Worm (Caenorhabditis elegans): Measurements from ENCODE around the gene gfat-2.

The gfat-2 gene

ce11 chrIV:11433709-11434108 is 23.7 kb downstream of the gfat-2 start (continued):
- TF ChIP-seq efl-1 (optimal IDR thresholded peaks at IDR 0.05) (peak; percentile 72), efl-1 (GFP tag; optimal IDR thresholded peaks at IDR 0.05 in 1 of 2) (peak; percentile 28 to 72), hlh-4 (tag; optimal IDR thresholded peaks at IDR 0.05) (no peak), tlp-1 (tag; optimal IDR thresholded peaks at IDR 0.05) (no peak), zip-4 (GFP tag; optimal IDR thresholded peaks at IDR 0.05) (peak; percentile 15), mab-9 (GFP tag; IDR thresholded peaks at IDR 0.05) (no peak), sptf-1 (tag; optimal IDR thresholded peaks at IDR 0.05) (no peak), elt-2 (tag; optimal IDR thresholded peaks at IDR 0.05) (no peak), unc-30 (tag; optimal IDR thresholded peaks at IDR 0.05) (no peak), lsy-2 (tag; optimal IDR thresholded peaks at IDR 0.05) (peak; percentile 76 to 84), dsc-1 (tag; optimal IDR thresholded peaks at IDR 0.05) (peak; percentile 74), lin-14 (GFP tag; optimal IDR thresholded peaks at IDR 0.05) (peak; percentile 91), C04F5.9 (tag; optimal IDR thresholded peaks at IDR 0.05) (peak; percentile 43), nhr-71 (tag; optimal IDR thresholded peaks at IDR 0.05) (peak; percentile 86), unc-130 (tag; optimal IDR thresholded peaks at IDR 0.05) (peak; percentile 45), ceh-82 (tag; optimal IDR thresholded peaks at IDR 0.05) (peak; percentile 60 to 87 (median 87)), mdl-1 (tag; optimal IDR thresholded peaks at IDR 0.05) (peak in 1 of 2 experiments; percentile 43), C16A3.4 (tag; optimal IDR thresholded peaks at IDR 0.05) (peak; percentile 38), mep-1 (tag; optimal IDR thresholded peaks at IDR 0.05) (peak; percentile 88), lin-35 (GFP tag; optimal IDR thresholded peaks at IDR 0.05) (peak; percentile 73 to 75), lin-15B (tag; optimal IDR thresholded peaks at IDR 0.05) (peak; percentile 1), grh-1 (GFP tag; IDR thresholded peaks at IDR 0.05) (no peak), isw-1 (GFP tag; IDR thresholded peaks at IDR 0.05) (peak; percentile 52), egl-13 (tag; optimal IDR thresholded peaks at IDR 0.05) (peak; percentile 42), aha-1 (tag; optimal IDR thresholded peaks at IDR 0.05) (peak; percentile 20), hlh-17 (GFP tag; optimal IDR thresholded peaks at IDR 0.05; ENCODE audit: borderline replicate concordance) (no peak), unc-98 (GFP tag; IDR thresholded peaks at IDR 0.05) (no peak), skn-1 (tag; optimal IDR thresholded peaks at IDR 0.05) (peak; percentile 65), lir-3 (tag; optimal IDR thresholded peaks at IDR 0.05; ENCODE audit: poor library complexity) (no peak), ztf-11 (tag; optimal IDR thresholded peaks at IDR 0.05) (no peak), hpl-2 (GFP tag; optimal IDR thresholded peaks at IDR 0.05) (no peak), jun-1 (tag; optimal IDR thresholded peaks at IDR 0.05) (peak; percentile 45), pax-3 (tag; optimal IDR thresholded peaks at IDR 0.05) (no peak), nhr-19 (GFP tag; conservative IDR thresholded peaks at IDR 0.05) (peak; percentile 76), ztf-4 (tag; optimal IDR thresholded peaks at IDR 0.05) (no peak), nhr-11 (tag; optimal IDR thresholded peaks at IDR 0.05) (no peak), dpl-1 (GFP tag; optimal IDR thresholded peaks at IDR 0.05) (peak; percentile 66 to 76 (median 73)), egl-27 (tag; optimal IDR thresholded peaks at IDR 0.05) (no peak)

- TF ChIP-seq vab-15 (tag; optimal IDR thresholded peaks at IDR 0.05): no peak
- no peak for TF ChIP-seq unc-98 (GFP tag; IDR thresholded peaks at IDR 0.05)
- TF ChIP-seq nhr-19 (GFP tag; conservative IDR thresholded peaks at IDR 0.05): no peak
- peak; percentile 8 for TF ChIP-seq blmp-1 (tag; optimal IDR thresholded peaks at IDR 0.05)
- TF ChIP-seq irx-1 (tag; optimal IDR thresholded peaks at IDR 0.05): no peak
- no peak for TF ChIP-seq lin-15B (tag; optimal IDR thresholded peaks at IDR 0.05)
- TF ChIP-seq xbp-1 (tag; optimal IDR thresholded peaks at IDR 0.05): no peak
- TF ChIP-seq efl-1 (optimal IDR thresholded peaks at IDR 0.05): no peak
- TF ChIP-seq efl-1 (GFP tag; optimal IDR thresholded peaks at IDR 0.05 in 1 of 2): peak in 1 of 2 experiments; percentile 20
- no peak for TF ChIP-seq elt-2 (tag; optimal IDR thresholded peaks at IDR 0.05)
Measured at ce11 chrIV:11434575-11434974, 24.5 kb downstream of the gfat-2 start.
